Worm (Caenorhabditis elegans) whole organism, L4 larva: Measurements from ENCODE around the gene T25D10.1.

Experiments
- D1046.2 ChIP-seq: fragments of 200-800 bp; sonication (Bioruptor generic); IDR thresholded peaks from 2 replicates; pipeline ENCODE4 v1.3.6; 2022; ENCODE audit warnings: missing genetic modification characterization, missing compliant biosample characterization
- F26F4.8 ChIP-seq: fragments of 200-800 bp; sonication (Bioruptor generic); conservative IDR thresholded peaks from 2 replicates; pipeline ENCODE4 v1.3.6; 2022; ENCODE audit warnings: missing genetic modification characterization, missing compliant biosample characterization
- T26A8.4 ChIP-seq: fragments of 200-800 bp; sonication (Bioruptor generic); IDR thresholded peaks from 2 replicates; pipeline ENCODE4 v1.3.6; 2022; ENCODE audit warnings: missing genetic modification characterization, missing compliant biosample characterization
- Y48G9A.11 ChIP-seq: fragments of 200-800 bp; sonication (Bioruptor generic); IDR thresholded peaks from 2 replicates; pipeline ENCODE4 v1.3.6; 2022; ENCODE audit warnings: missing genetic modification reagents, missing genetic modification characterization, missing compliant biosample characterization
- Y5F2A.4 ChIP-seq: fragments of 200-800 bp; sonication (Bioruptor generic); optimal IDR thresholded peaks from 2 replicates; lab custom pipeline; 2018; ENCODE audit warnings: mild to moderate bottlenecking, missing genetic modification characterization, missing compliant biosample characterization
- aly-2 ChIP-seq: sonication (generic microtip); optimal IDR thresholded peaks from 2 replicates; lab custom pipeline; 2018; ENCODE audit warnings: missing biosample characterization, missing genetic modification characterization
- ceh-20 ChIP-seq: fragments of 200-800 bp; sonication (Bioruptor generic); IDR thresholded peaks from 2 replicates; pipeline ENCODE4 v1.3.6; 2022; ENCODE audit warnings: missing genetic modification reagents, missing genetic modification characterization, missing compliant biosample characterization
- ceh-28 ChIP-seq: fragments of 150-350 bp; optimal IDR thresholded peaks from 2 replicates; lab custom pipeline; 2014; ENCODE audit warnings: missing biosample characterization, missing genetic modification reagents, missing genetic modification characterization
- ceh-82 ChIP-seq: sonication (generic microtip); optimal IDR thresholded peaks from 2 replicates; lab custom pipeline; 2017; ENCODE audit warnings: missing biosample characterization, missing genetic modification characterization
- daf-16 ChIP-seq, 3 experiments: sonication (generic microtip); optimal IDR thresholded peaks; 2 replicates each; lab custom pipeline; 2016 to 2017; ENCODE audit warnings: missing genetic modification characterization in 3 of 3, missing genetic modification reagents in 3 of 3, mild to moderate bottlenecking in 2 of 3, missing compliant biosample characterization in 2 of 3, missing biosample characterization in 1 of 3, moderate library complexity in 1 of 3
- daf-19 ChIP-seq: fragments of 200-800 bp; sonication (Bioruptor generic); conservative IDR thresholded peaks from 2 replicates; pipeline ENCODE4 v1.3.6; 2022; ENCODE audit warnings: missing genetic modification characterization, missing compliant biosample characterization
- dmd-6 ChIP-seq: fragments of 200-800 bp; sonication (Bioruptor generic); IDR thresholded peaks from 2 replicates; pipeline ENCODE4 v1.3.6; 2022; ENCODE audit warnings: missing genetic modification reagents, missing genetic modification characterization, missing compliant biosample characterization
- dmd-9 ChIP-seq: fragments of 200-800 bp; sonication (Bioruptor generic); IDR thresholded peaks from 2 replicates; pipeline ENCODE4 v1.3.6; 2022; ENCODE audit warnings: missing genetic modification reagents, missing genetic modification characterization, missing compliant biosample characterization
- dve-1 ChIP-seq: sonication (generic microtip); optimal IDR thresholded peaks from 2 replicates; lab custom pipeline; 2017; ENCODE audit warnings: antibody characterized with exemption, mild to moderate bottlenecking, missing genetic modification characterization, missing compliant biosample characterization; ENCODE audit not compliant: insufficient read depth
- fos-1 ChIP-seq: fragments of 150-350 bp; optimal IDR thresholded peaks from 2 replicates; lab custom pipeline; 2014; ENCODE audit warnings: missing biosample characterization, missing genetic modification characterization
- hif-1 ChIP-seq, 2 experiments: sonication (generic microtip); optimal IDR thresholded peaks; 2 replicates each; lab custom pipeline; 2016 to 2017; ENCODE audit warnings: missing compliant biosample characterization in 2 of 2, missing genetic modification characterization in 2 of 2, missing genetic modification reagents in 2 of 2, missing genotype in 2 of 2, mild to moderate bottlenecking in 1 of 2
- hlh-11 ChIP-seq: fragments of 200-800 bp; sonication (Bioruptor generic); optimal IDR thresholded peaks from 2 replicates; lab custom pipeline; 2018; ENCODE audit warnings: mild to moderate bottlenecking, missing genetic modification characterization, missing compliant biosample characterization
- lim-7 ChIP-seq: fragments of 200-800 bp; sonication (Bioruptor generic); IDR thresholded peaks from 2 replicates; pipeline ENCODE4 v1.3.6; 2022; ENCODE audit warnings: missing genetic modification characterization, missing compliant biosample characterization
- lin-15B ChIP-seq: fragments of 150-350 bp; sonication (generic microtip); optimal IDR thresholded peaks from 3 replicates; lab custom pipeline; 2014; ENCODE audit warnings: missing biosample characterization, missing genetic modification characterization
- lin-39 ChIP-seq: fragments of 150-350 bp; optimal IDR thresholded peaks from 2 replicates; lab custom pipeline; 2014; ENCODE audit warnings: missing biosample characterization, missing genetic modification reagents, missing genetic modification characterization
- madf-5 ChIP-seq, 2 experiments: fragments of 200-800 bp; sonication (Bioruptor generic); IDR thresholded peaks; 2 replicates each; pipeline ENCODE4 v1.3.6; 2022; ENCODE audit warnings: missing compliant biosample characterization in 2 of 2, missing genetic modification characterization in 2 of 2
- mdl-1 ChIP-seq, 2 experiments: fragments of 150-350 bp in 1 of 2; sonication (generic microtip) in 1 of 2; optimal IDR thresholded peaks; 2 replicates each; lab custom pipeline; 2014 to 2017; ENCODE audit warnings: missing biosample characterization in 2 of 2, missing genetic modification characterization in 2 of 2
- mep-1 ChIP-seq: fragments of 150-350 bp; sonication (generic microtip); optimal IDR thresholded peaks from 3 replicates; lab custom pipeline; 2014; ENCODE audit warnings: missing biosample characterization, missing genetic modification characterization
- nhr-11 ChIP-seq: fragments of 150-350 bp; optimal IDR thresholded peaks from 2 replicates; lab custom pipeline; 2014; ENCODE audit warnings: missing biosample characterization, missing genetic modification characterization
- nhr-28 ChIP-seq: fragments of 150-350 bp; optimal IDR thresholded peaks from 2 replicates; lab custom pipeline; 2014; ENCODE audit warnings: missing biosample characterization, missing genetic modification characterization
- nhr-41 ChIP-seq: fragments of 200-800 bp; sonication (Bioruptor generic); IDR thresholded peaks from 2 replicates; pipeline ENCODE4 v1.3.6; 2022; ENCODE audit warnings: missing genetic modification reagents, missing genetic modification characterization, missing compliant biosample characterization
- nhr-42 ChIP-seq: fragments of 200-800 bp; sonication (Bioruptor generic); IDR thresholded peaks from 2 replicates; pipeline ENCODE4 v1.3.6; 2022; ENCODE audit warnings: missing genetic modification characterization, missing compliant biosample characterization
- nhr-77 ChIP-seq: fragments of 150-350 bp; optimal IDR thresholded peaks from 2 replicates; lab custom pipeline; 2014; ENCODE audit warnings: missing biosample characterization, missing genetic modification characterization
- pha-4 ChIP-seq, 2 experiments: fragments of 150-350 bp in 1 of 2; fragments of 200-800 bp in 1 of 2; sonication (Bioruptor generic) in 1 of 2; IDR thresholded peaks in 1 of 2; optimal IDR thresholded peaks in 1 of 2; 2 replicates each; pipeline versions ENCODE4 v1.3.6 to Lab custom; 2014 to 2022; ENCODE audit warnings: missing genetic modification characterization in 2 of 2, missing genetic modification reagents in 2 of 2, missing biosample characterization in 1 of 2, missing compliant biosample characterization in 1 of 2
- php-3 ChIP-seq: fragments of 200-800 bp; sonication (Bioruptor generic); IDR thresholded peaks from 2 replicates; pipeline ENCODE4 v1.3.6; 2022; ENCODE audit warnings: missing genetic modification reagents, missing genetic modification characterization, missing compliant biosample characterization
- pqm-1 ChIP-seq: sonication (generic microtip); optimal IDR thresholded peaks from 2 replicates; lab custom pipeline; 2017; ENCODE audit warnings: missing biosample characterization, missing genetic modification characterization
- rbr-2 ChIP-seq: sonication (generic microtip); optimal IDR thresholded peaks from 2 replicates; lab custom pipeline; 2016; ENCODE audit warnings: missing genotype, missing genetic modification characterization, missing compliant biosample characterization
- sdz-12 ChIP-seq: fragments of 200-800 bp; sonication (Bioruptor generic); optimal IDR thresholded peaks from 2 replicates; lab custom pipeline; 2018; ENCODE audit warnings: mild to moderate bottlenecking, missing genetic modification characterization, missing compliant biosample characterization
- skn-1 ChIP-seq: fragments of 150-350 bp; optimal IDR thresholded peaks from 2 replicates; lab custom pipeline; 2014; ENCODE audit warnings: missing biosample characterization, missing genetic modification characterization
- snpc-1.2 ChIP-seq: fragments of 200-800 bp; sonication (Bioruptor generic); IDR thresholded peaks from 2 replicates; pipeline ENCODE4 v1.3.6; 2022; ENCODE audit warnings: missing genetic modification reagents, missing genetic modification characterization, missing compliant biosample characterization
- snpc-4 ChIP-seq: fragments of 150-350 bp; optimal IDR thresholded peaks from 2 replicates; lab custom pipeline; 2014; ENCODE audit warnings: missing biosample characterization, missing genetic modification characterization
- tra-1 ChIP-seq: fragments of 200-800 bp; sonication (Bioruptor generic); IDR thresholded peaks from 2 replicates; pipeline ENCODE4 v1.3.6; 2022; ENCODE audit warnings: missing genetic modification reagents, missing genetic modification characterization, missing compliant biosample characterization
- unc-130 ChIP-seq: sonication (generic microtip); optimal IDR thresholded peaks from 2 replicates; lab custom pipeline; 2016; ENCODE audit warnings: missing genetic modification reagents, missing genetic modification characterization, missing compliant biosample characterization
- unc-39 ChIP-seq: sonication (generic microtip); optimal IDR thresholded peaks from 2 replicates; lab custom pipeline; 2017; ENCODE audit warnings: missing biosample characterization, missing genetic modification characterization
- unc-62 ChIP-seq, 3 experiments: fragments of 150-350 bp in 1 of 3; sonication (generic microtip); optimal IDR thresholded peaks in 2 of 3; peaks in 1 of 3; 1 replicate in 1 of 3; 2 replicates in 2 of 3; lab custom pipeline; 2014 to 2017; ENCODE audit warnings: missing biosample characterization in 3 of 3, missing genetic modification characterization in 3 of 3, missing genetic modification reagents in 3 of 3, missing genotype in 1 of 3
- vab-7 ChIP-seq: fragments of 200-800 bp; sonication (Bioruptor generic); IDR thresholded peaks from 2 replicates; pipeline ENCODE4 v1.3.6; 2022; ENCODE audit warnings: missing genetic modification reagents, missing genetic modification characterization, missing compliant biosample characterization
- zag-1 ChIP-seq: fragments of 150-350 bp; optimal IDR thresholded peaks from 2 replicates; lab custom pipeline; 2014; ENCODE audit warnings: missing biosample characterization, missing genetic modification characterization
- zfp-3 ChIP-seq: fragments of 200-800 bp; sonication (Bioruptor generic); conservative IDR thresholded peaks from 2 replicates; pipeline ENCODE4 v1.3.6; 2022; ENCODE audit warnings: missing genetic modification reagents, missing genetic modification characterization, missing compliant biosample characterization
- zip-11 ChIP-seq: fragments of 200-800 bp; sonication (Bioruptor generic); IDR thresholded peaks from 2 replicates; pipeline ENCODE4 v1.3.6; 2022; ENCODE audit warnings: missing genetic modification characterization, missing compliant biosample characterization

The T25D10.1 gene

ce11 chrII:6413788-6414187 lies 10.6 kb downstream of the T25D10.1 start (continued):
- peak; percentile 93 for TF ChIP-seq pqm-1
- TF ChIP-seq rbr-2 (tag; lab: Kevin White, UChicago) = no peak
- TF ChIP-seq nhr-42 (GFP tag; lab: Robert Waterston, UW) = no peak
- TF ChIP-seq Y48G9A.11 (GFP tag; lab: Robert Waterston, UW) = no peak
- peak; percentile 86 for TF ChIP-seq hlh-11
- TF ChIP-seq zip-11 (GFP tag; lab: Robert Waterston, UW) = no peak
- 0 out of 2 replicates have a peak, but pooled peaks have one; percentile 28 for TF ChIP-seq nhr-41
- no peak for TF ChIP-seq pha-4 (GFP tag; IDR thresholded peaks at IDR 0.05; lab: Robert Waterston, UW)
- TF ChIP-seq pha-4 (tag; optimal IDR thresholded peaks at IDR 0.05; lab: Kevin White, UChicago) = no peak
- TF ChIP-seq snpc-1.2 (GFP tag; lab: Robert Waterston, UW) = no peak
- peak; percentile 37 to 62 for TF ChIP-seq unc-62 (GFP tag; optimal IDR thresholded peaks at IDR 0.05 in 1 of 2; lab: Kevin White, UChicago)
- TF ChIP-seq unc-62 (tag; optimal IDR thresholded peaks at IDR 0.05; lab: Kevin White, UChicago) = no peak
- peak; percentile 85 for TF ChIP-seq nhr-77 (tag; lab: Kevin White, UChicago)
- TF ChIP-seq nhr-28 (tag; lab: Kevin White, UChicago) = peak; percentile 77
- TF ChIP-seq hif-1 (tag; optimal IDR thresholded peaks at IDR 0.05; lab: Kevin White, UChicago) = no peak
- TF ChIP-seq daf-19 (GFP tag; lab: Robert Waterston, UW) = no peak
- no peak for TF ChIP-seq unc-39 (tag; lab: Kevin White, UChicago)
- no peak for TF ChIP-seq Y5F2A.4 (GFP tag; lab: Kevin White, UChicago)
- TF ChIP-seq tra-1 (GFP tag; lab: Robert Waterston, UW) = 0 out of 2 replicates have a peak, but pooled peaks have one; percentile 17
- no peak for TF ChIP-seq D1046.2
- peak; percentile 87 for TF ChIP-seq php-3
- TF ChIP-seq nhr-11 = no peak
- TF ChIP-seq lin-39 (tag; lab: Kevin White, UChicago) = no peak
- TF ChIP-seq dmd-6 (GFP tag; lab: Robert Waterston, UW) = peak; percentile 85
- TF ChIP-seq aly-2 = no peak
- TF ChIP-seq snpc-4 (tag; lab: Kevin White, UChicago) = no peak
- no peak for TF ChIP-seq ceh-28 (tag; lab: Kevin White, UChicago)
- no peak for TF ChIP-seq fos-1
- TF ChIP-seq sdz-12 (GFP tag; lab: Kevin White, UChicago) = no peak
- no peak for TF ChIP-seq F26F4.8 (GFP tag; lab: Robert Waterston, UW)
- no peak for TF ChIP-seq zfp-3
- TF ChIP-seq lim-7 (GFP tag; lab: Robert Waterston, UW) = no peak
- TF ChIP-seq zag-1 (tag; lab: Kevin White, UChicago) = no peak
- TF ChIP-seq daf-16 (GFP tag; optimal IDR thresholded peaks at IDR 0.05; lab: Kevin White, UChicago) = peak in 1 of 2 experiments; percentile 32
- TF ChIP-seq daf-16 (tag; optimal IDR thresholded peaks at IDR 0.05; lab: Kevin White, UChicago) = peak; percentile 78
- no peak for TF ChIP-seq dmd-9 (GFP tag; lab: Robert Waterston, UW)
- TF ChIP-seq skn-1 (tag; lab: Kevin White, UChicago) = no peak
- TF ChIP-seq unc-130 = no peak
- TF ChIP-seq lin-15B = no peak
- TF ChIP-seq madf-5 (GFP tag; IDR thresholded peaks at IDR 0.05; lab: Robert Waterston, UW) = no peak
- TF ChIP-seq vab-7 = no peak
- TF ChIP-seq mep-1 = peak; percentile 17
- TF ChIP-seq T26A8.4 (GFP tag; lab: Robert Waterston, UW) = no peak
- TF ChIP-seq mdl-1 (tag; optimal IDR thresholded peaks at IDR 0.05; lab: Kevin White, UChicago) = peak in 1 of 2 experiments; percentile 63
- TF ChIP-seq dve-1 (tag; lab: Kevin White, UChicago) = peak; percentile 89
- no peak for TF ChIP-seq ceh-82 (tag; lab: Kevin White, UChicago)
- TF ChIP-seq ceh-20 = peak; percentile 51; the same call in 1 of the 2 replicates
